Fruit fly (Drosophila melanogaster): ENCODE data around the gene out.

Gene out

dm6 chrX:19307810-19308456 lies 14.0 kb downstream of the out start, which contains the start of gene CG8051 (continued):
- TF ChIP-seq Drgx (GFP tag; IDR thresholded peaks at IDR 0.05) (peak; percentile 20; the same call in 1 of the 2 replicates), pan (optimal IDR thresholded peaks at IDR 0.05) (no peak), pan (GFP tag; optimal IDR thresholded peaks at IDR 0.05 in 1 of 2, IDR thresholded peaks at IDR 0.05 in 1 of 2) (peak in 1 of 2 experiments; percentile 31), CG34376 (GFP tag; optimal IDR thresholded peaks at IDR 0.05) (peak; percentile 91), Elba2 (GFP tag; optimal IDR thresholded peaks at IDR 0.05) (no peak), Camta (GFP tag; optimal IDR thresholded peaks at IDR 0.05) (peak; percentile 17), wdn (GFP tag; IDR thresholded peaks at IDR 0.05) (no peak), CG2199 (GFP tag; IDR thresholded peaks at IDR 0.05) (peak; percentile 65; the same call in 1 of the 3 replicates), HLH4C (GFP tag; IDR thresholded peaks at IDR 0.05; ENCODE audit: partially characterized antibody) (no peak), Vsx1 (GFP tag; optimal IDR thresholded peaks at IDR 0.05) (peak; percentile 27), stwl (tag; optimal IDR thresholded peaks at IDR 0.05) (peak; percentile 26), CG6791 (GFP tag; IDR thresholded peaks at IDR 0.05; ENCODE audit: partially characterized antibody) (0 out of 3 replicates have a peak, but pooled peaks have one; percentile 23), Sry-β (GFP tag; optimal IDR thresholded peaks at IDR 0.05) (no peak), CG18011 (GFP tag; optimal IDR thresholded peaks at IDR 0.05) (no peak), grn (GFP tag; optimal IDR thresholded peaks at IDR 0.05) (peak; percentile 53), CG33213 (GFP tag; optimal IDR thresholded peaks at IDR 0.05) (peak; percentile 43), exex (tag; optimal IDR thresholded peaks at IDR 0.05) (peak; percentile 97), chn (GFP tag; optimal IDR thresholded peaks at IDR 0.05) (peak; percentile 13), grau (tag; optimal IDR thresholded peaks at IDR 0.05) (peak; percentile 90), Optix (GFP tag; IDR thresholded peaks at IDR 0.05) (no peak), CG4404 (GFP tag; IDR thresholded peaks at IDR 0.05) (no peak), Abd-B (GFP tag; optimal IDR thresholded peaks at IDR 0.05) (no peak), NK7.1 (GFP tag; optimal IDR thresholded peaks at IDR 0.05) (no peak), CG18619 (GFP tag; optimal IDR thresholded peaks at IDR 0.05) (peak; percentile 20), luna (GFP tag; optimal IDR thresholded peaks at IDR 0.05) (no peak), CG31441 (GFP tag; IDR thresholded peaks at IDR 0.05) (0 out of 2 replicates have a peak, but pooled peaks have one; percentile 18), CG10543 (GFP tag; optimal IDR thresholded peaks at IDR 0.05) (peak; percentile 63), CG17359 (tag; optimal IDR thresholded peaks at IDR 0.05) (peak; percentile 91), Dip3 (GFP tag; optimal IDR thresholded peaks at IDR 0.05) (no peak), usp (GFP tag; optimal IDR thresholded peaks at IDR 0.05) (no peak), so (GFP tag; IDR thresholded peaks at IDR 0.05) (0 out of 3 replicates have a peak, but pooled peaks have one; percentile 34), bab2 (GFP tag; optimal IDR thresholded peaks at IDR 0.05) (peak; percentile 41), CG11504 (tag; optimal IDR thresholded peaks at IDR 0.05) (peak; percentile 9), zfh1 (GFP tag; IDR thresholded peaks at IDR 0.05) (peak; percentile 53; the same call in 2 of the 3 replicates), slp2 (GFP tag; optimal IDR thresholded peaks at IDR 0.05) (peak; percentile 5), ATbp (GFP tag; optimal IDR thresholded peaks at IDR 0.05) (peak; percentile 51), Kr (GFP tag; optimal IDR thresholded peaks at IDR 0.05) (peak; percentile 13), cg (GFP tag; optimal IDR thresholded peaks at IDR 0.05) (peak; percentile 77), sens (GFP tag) (peak; percentile 86), CG15514 (GFP tag; optimal IDR thresholded peaks at IDR 0.05) (peak; percentile 90), Deaf1 (tag; optimal IDR thresholded peaks at IDR 0.05) (peak; percentile 38), salm (tag; optimal IDR thresholded peaks at IDR 0.05) (no peak), Hr78 (GFP tag; optimal IDR thresholded peaks at IDR 0.05) (peak in 1 of 2 experiments; percentile 21), Rfx (GFP tag; IDR thresholded peaks at IDR 0.05) (0 out of 2 replicates have a peak, but pooled peaks have one; percentile 46), fd64A (GFP tag; optimal IDR thresholded peaks at IDR 0.05) (peak; percentile 13), Hr51 (GFP tag; optimal IDR thresholded peaks at IDR 0.05) (peak in 1 of 2 experiments; percentile 13), CG7357 (GFP tag; IDR thresholded peaks at IDR 0.05) (peak; percentile 88), nau (GFP tag; optimal IDR thresholded peaks at IDR 0.05) (peak; percentile 33), D19A (tag; optimal IDR thresholded peaks at IDR 0.05) (peak; percentile 10)

Data from whole organism, embryonic.